Fruit fly (Drosophila melanogaster): ENCODE data around the gene CG11498.

CG11498 gene

DNA sequence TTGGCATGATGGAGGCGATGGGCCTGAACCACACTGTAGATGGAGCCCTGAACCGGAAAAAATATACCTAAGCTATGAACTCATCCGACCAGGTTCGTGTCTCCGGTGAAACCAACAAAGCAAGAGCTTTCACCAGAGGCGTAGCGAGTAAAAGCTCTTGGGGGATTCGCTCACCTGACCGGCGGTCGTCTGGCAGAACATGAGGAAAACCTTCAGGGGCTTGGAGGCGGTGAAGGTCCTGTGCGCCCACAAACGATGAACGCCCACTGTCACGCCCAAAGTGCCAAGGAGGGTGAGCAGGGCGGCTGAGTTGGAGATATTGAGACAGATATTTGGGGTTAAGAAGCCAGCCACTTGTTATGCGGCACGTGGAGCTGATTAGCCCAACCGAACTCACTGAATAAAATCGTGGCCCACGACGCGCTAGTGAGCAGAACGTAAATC, 35.4 kb upstream of the CG11498 start (continued):
- TF ChIP-seq ham (GFP tag; IDR thresholded peaks at IDR 0.05): no peak
- peak; percentile 73 for TF ChIP-seq CG18599 (GFP tag; optimal IDR thresholded peaks at IDR 0.05)
- peak; percentile 71; the same call in 2 of the 3 replicates for TF ChIP-seq Dbx (GFP tag; IDR thresholded peaks at IDR 0.05)
- no peak for TF ChIP-seq crol (GFP tag; IDR thresholded peaks at IDR 0.05)
- peak; percentile 25 for TF ChIP-seq CG2712 (tag; optimal IDR thresholded peaks at IDR 0.05)
- TF ChIP-seq dpn (GFP tag; optimal IDR thresholded peaks at IDR 0.05): peak in 1 of 2 experiments; percentile 63
- no peak for TF ChIP-seq unc-4 (GFP tag; IDR thresholded peaks at IDR 0.05; ENCODE audit: partially characterized antibody)
- TF ChIP-seq phol (tag; optimal IDR thresholded peaks at IDR 0.05): peak; percentile 10
- no peak for TF ChIP-seq CG10565 (GFP tag; optimal IDR thresholded peaks at IDR 0.05)
- no peak for TF ChIP-seq CG3726 (GFP tag; IDR thresholded peaks at IDR 0.05)
- no peak for TF ChIP-seq ro (GFP tag; IDR thresholded peaks at IDR 0.05)
- peak; percentile 22 for TF ChIP-seq shn (GFP tag; optimal IDR thresholded peaks at IDR 0.05)
- peak; percentile 41 for TF ChIP-seq ind (GFP tag; optimal IDR thresholded peaks at IDR 0.05)
- TF ChIP-seq CG8944 (GFP tag; optimal IDR thresholded peaks at IDR 0.05): peak; percentile 47
- TF ChIP-seq ranshi (GFP tag; IDR thresholded peaks at IDR 0.05): no peak
- peak; percentile 59; the same call in 1 of the 3 replicates for TF ChIP-seq CG11695 (GFP tag; IDR thresholded peaks at IDR 0.05)
- 0 out of 2 replicates have a peak, but pooled peaks have one; percentile 27 for TF ChIP-seq Nf-YA (GFP tag; IDR thresholded peaks at IDR 0.05)
- TF ChIP-seq Asciz (GFP tag; optimal IDR thresholded peaks at IDR 0.05): no peak
- TF ChIP-seq Mad (GFP tag; optimal IDR thresholded peaks at IDR 0.05): peak; percentile 10
- peak; percentile 63 for TF ChIP-seq CG3847 (GFP tag; IDR thresholded peaks at IDR 0.05)
- no peak for TF ChIP-seq da (GFP tag; optimal IDR thresholded peaks at IDR 0.05)
- no peak for TF ChIP-seq fru (optimal IDR thresholded peaks at IDR 0.05)
- peak; percentile 59 for TF ChIP-seq CG2678 (tag; optimal IDR thresholded peaks at IDR 0.05)
- no peak for TF ChIP-seq CG18476 (GFP tag; optimal IDR thresholded peaks at IDR 0.05)
- no peak for TF ChIP-seq btn (GFP tag; optimal IDR thresholded peaks at IDR 0.05)
- peak; percentile 68 for TF ChIP-seq dysf (GFP tag; IDR thresholded peaks at IDR 0.05)
- no peak for TF ChIP-seq trem (tag; optimal IDR thresholded peaks at IDR 0.05)
- no peak for TF ChIP-seq lov (optimal IDR thresholded peaks at IDR 0.05)
- peak; percentile 47; the same call in 1 of the 3 replicates for TF ChIP-seq lov (GFP tag; IDR thresholded peaks at IDR 0.05)
- peak; percentile 38 for TF ChIP-seq gem (tag; optimal IDR thresholded peaks at IDR 0.05)
- TF ChIP-seq CG15696 (tag; optimal IDR thresholded peaks at IDR 0.05): no peak
- no peak for TF ChIP-seq bab2 (GFP tag; optimal IDR thresholded peaks at IDR 0.05)
- no peak for TF ChIP-seq knrl (GFP tag; IDR thresholded peaks at IDR 0.05; ENCODE audit: partially characterized antibody)
- peak; percentile 41 for TF ChIP-seq CG10147 (GFP tag; optimal IDR thresholded peaks at IDR 0.05)
- peak; percentile 67 for TF ChIP-seq CG10543 (GFP tag; optimal IDR thresholded peaks at IDR 0.05)
- TF ChIP-seq Pdp1 (GFP tag; optimal IDR thresholded peaks at IDR 0.05): peak in 1 of 2 experiments; percentile 44
- peak; percentile 84 for TF ChIP-seq CG15514 (GFP tag; optimal IDR thresholded peaks at IDR 0.05)
- no peak for TF ChIP-seq dimm (GFP tag; IDR thresholded peaks at IDR 0.05)
- no peak for TF ChIP-seq h (optimal IDR thresholded peaks at IDR 0.05)
- TF ChIP-seq z (GFP tag; IDR thresholded peaks at IDR 0.05): no peak
- no peak for TF ChIP-seq CG1602 (GFP tag; optimal IDR thresholded peaks at IDR 0.05)
- TF ChIP-seq nerfin-1 (tag; optimal IDR thresholded peaks at IDR 0.05): peak; percentile 12
- no peak for TF ChIP-seq C15 (GFP tag; IDR thresholded peaks at IDR 0.05)
- TF ChIP-seq CG31441 (GFP tag; IDR thresholded peaks at IDR 0.05): no peak
- TF ChIP-seq org-1 (GFP tag; optimal IDR thresholded peaks at IDR 0.05): no peak
- TF ChIP-seq NFAT (GFP tag; IDR thresholded peaks at IDR 0.05): peak; percentile 74
- TF ChIP-seq CG34376 (GFP tag; optimal IDR thresholded peaks at IDR 0.05): peak; percentile 31
- no peak for TF ChIP-seq CG5180 (GFP tag; optimal IDR thresholded peaks at IDR 0.05)
- no peak for TF ChIP-seq Ets65A (GFP tag)
- TF ChIP-seq Ravus (GFP tag; IDR thresholded peaks at IDR 0.05): no peak
- TF ChIP-seq onecut (GFP tag; IDR thresholded peaks at IDR 0.05): no peak
- no peak for TF ChIP-seq ap (GFP tag; IDR thresholded peaks at IDR 0.05)
- peak; percentile 48 for TF ChIP-seq YL-1 (GFP tag; optimal IDR thresholded peaks at IDR 0.05)
